Worm (Caenorhabditis elegans): ENCODE data around the gene Y66A7A.9.

ce11 chrIII:11631111-11631510 lies 18.8 kb upstream of the Y66A7A.9 start:
- no peak for TF ChIP-seq nhr-11 (tag; optimal IDR thresholded peaks at IDR 0.05)
- TF ChIP-seq egl-27 (tag; optimal IDR thresholded peaks at IDR 0.05): no peak
- peak; percentile 35 for TF ChIP-seq pqm-1 (tag; optimal IDR thresholded peaks at IDR 0.05)
- TF ChIP-seq lin-13 (GFP tag; optimal IDR thresholded peaks at IDR 0.05): no peak
- no peak for TF ChIP-seq hlh-11 (tag; optimal IDR thresholded peaks at IDR 0.05)
- no peak for TF ChIP-seq zip-11 (GFP tag; IDR thresholded peaks at IDR 0.05)
- no peak for TF ChIP-seq saeg-2 (GFP tag; IDR thresholded peaks at IDR 0.05)
- no peak for TF ChIP-seq ces-1 (GFP tag; optimal IDR thresholded peaks at IDR 0.05)
- TF ChIP-seq ceh-28 (tag; optimal IDR thresholded peaks at IDR 0.05): no peak
- no peak for TF ChIP-seq F49E8.2 (tag; optimal IDR thresholded peaks at IDR 0.05; ENCODE audit: borderline replicate concordance)
- TF ChIP-seq fkh-10 (GFP tag; optimal IDR thresholded peaks at IDR 0.05): no peak
- no peak for TF ChIP-seq snpc-4 (tag; optimal IDR thresholded peaks at IDR 0.05)
- TF ChIP-seq nhr-237 (tag; optimal IDR thresholded peaks at IDR 0.05): no peak
- no peak for TF ChIP-seq hlh-30 (tag; optimal IDR thresholded peaks at IDR 0.05; ENCODE audit: insufficient read depth)
